Worm (Caenorhabditis elegans) whole organism, L1 larva: ENCODE measurements around the gene T25G12.11.

Experiments
- C16A3.4 ChIP-seq: fragments of 150-350 bp; optimal IDR thresholded peaks from 2 replicates; lab custom pipeline; 2014; ENCODE audit warnings: missing biosample characterization, missing genetic modification characterization
- F16B12.6 ChIP-seq: fragments of 150-350 bp; optimal IDR thresholded peaks from 2 replicates; lab custom pipeline; 2014; ENCODE audit warnings: missing biosample characterization, missing genetic modification characterization
- ama-1 ChIP-seq: fragments of 150-350 bp; optimal IDR thresholded peaks from 2 replicates; lab custom pipeline; 2014
- ceh-63 ChIP-seq: fragments of 200-800 bp; sonication (Bioruptor generic); optimal IDR thresholded peaks from 2 replicates; lab custom pipeline; 2018; ENCODE audit warnings: mild to moderate bottlenecking, missing genetic modification characterization, missing compliant biosample characterization
- ceh-88 ChIP-seq: fragments of 200-800 bp; sonication (Bioruptor generic); IDR thresholded peaks from 2 replicates; pipeline ENCODE4 v1.3.6; 2022; ENCODE audit warnings: missing genetic modification characterization, missing compliant biosample characterization
- ceh-90 ChIP-seq: sonication (generic microtip); optimal IDR thresholded peaks from 2 replicates; lab custom pipeline; 2016; ENCODE audit warnings: missing genetic modification characterization, missing compliant biosample characterization
- ces-1 ChIP-seq: fragments of 150-350 bp; optimal IDR thresholded peaks from 2 replicates; lab custom pipeline; 2014; ENCODE audit warnings: missing biosample characterization, missing genetic modification reagents, missing genetic modification characterization
- dpl-1 ChIP-seq, 3 experiments: fragments of 150-350 bp in 2 of 3; sonication (generic microtip) in 1 of 3; optimal IDR thresholded peaks; 2 replicates each; lab custom pipeline; 2014 to 2017; ENCODE audit warnings: missing biosample characterization in 3 of 3, missing genetic modification characterization in 3 of 3, missing genetic modification reagents in 3 of 3
- efl-1 ChIP-seq, 4 experiments: fragments of 150-350 bp; optimal IDR thresholded peaks in 3 of 4; peaks in 1 of 4; 1 replicate in 1 of 4; 2 replicates in 3 of 4; lab custom pipeline; 2014; ENCODE audit warnings: missing biosample characterization in 2 of 4, missing genetic modification characterization in 2 of 4, missing genetic modification reagents in 2 of 4
- egl-13 ChIP-seq: sonication (generic microtip); optimal IDR thresholded peaks from 2 replicates; lab custom pipeline; 2016; ENCODE audit warnings: missing genotype, missing genetic modification reagents, missing genetic modification characterization, missing compliant biosample characterization
- egl-27 ChIP-seq, 2 experiments: fragments of 150-350 bp in 1 of 2; sonication (generic microtip); optimal IDR thresholded peaks; 3 replicates each; lab custom pipeline; 2017 to 2018; ENCODE audit warnings: missing biosample characterization in 2 of 2, missing genetic modification characterization in 2 of 2, missing genetic modification reagents in 2 of 2
- elt-2 ChIP-seq: sonication (generic microtip); optimal IDR thresholded peaks from 2 replicates; lab custom pipeline; 2016; ENCODE audit warnings: missing genetic modification characterization, mild to moderate bottlenecking, inconsistent platforms, missing compliant biosample characterization, missing genetic modification reagents
- elt-3 ChIP-seq, 6 experiments: fragments of 150-350 bp in 1 of 6; sonication (generic microtip); optimal IDR thresholded peaks; 2 replicates each; lab custom pipeline; 2017 to 2018; ENCODE audit warnings: missing biosample characterization in 6 of 6, missing genetic modification characterization in 6 of 6, inconsistent platforms in 1 of 6
- grh-1 ChIP-seq: fragments of 200-800 bp; sonication (Bioruptor generic); IDR thresholded peaks from 2 replicates; pipeline ENCODE4 v1.3.6; 2022; ENCODE audit warnings: missing genetic modification reagents, missing genetic modification characterization, missing compliant biosample characterization
- hpl-2 ChIP-seq: fragments of 150-350 bp; optimal IDR thresholded peaks from 2 replicates; lab custom pipeline; 2014; ENCODE audit warnings: missing biosample characterization, missing genetic modification reagents, missing genetic modification characterization
- lin-13 ChIP-seq: fragments of 150-350 bp; optimal IDR thresholded peaks from 2 replicates; lab custom pipeline; 2014; ENCODE audit warnings: missing biosample characterization, missing genetic modification reagents, missing genetic modification characterization
- lin-14 ChIP-seq: fragments of 200-800 bp; sonication (Bioruptor generic); optimal IDR thresholded peaks from 2 replicates; lab custom pipeline; 2018; ENCODE audit warnings: mild to moderate bottlenecking, missing genetic modification characterization, moderate library complexity, missing compliant biosample characterization
- lin-35 ChIP-seq, 2 experiments: fragments of 150-350 bp; optimal IDR thresholded peaks; 2 replicates each; lab custom pipeline; 2014; ENCODE audit warnings: missing biosample characterization in 2 of 2, missing genetic modification characterization in 2 of 2, missing genetic modification reagents in 2 of 2
- lin-39 ChIP-seq: fragments of 150-350 bp; optimal IDR thresholded peaks from 2 replicates; lab custom pipeline; 2014; ENCODE audit warnings: missing biosample characterization, missing genetic modification reagents, missing genetic modification characterization
- lsy-2 ChIP-seq, 2 experiments: fragments of 150-350 bp; optimal IDR thresholded peaks; 2 replicates each; lab custom pipeline; 2014; ENCODE audit warnings: missing biosample characterization in 2 of 2, missing genetic modification characterization in 2 of 2
- mdl-1 ChIP-seq, 2 experiments: fragments of 150-350 bp; optimal IDR thresholded peaks; 2 replicates each; lab custom pipeline; 2014 to 2017; ENCODE audit warnings: missing biosample characterization in 2 of 2, missing genetic modification characterization in 2 of 2, inconsistent platforms in 1 of 2
- nhr-11 ChIP-seq: fragments of 150-350 bp; optimal IDR thresholded peaks from 2 replicates; lab custom pipeline; 2014; ENCODE audit warnings: missing biosample characterization, missing genetic modification characterization
- nhr-19 ChIP-seq: fragments of 200-800 bp; sonication (Bioruptor generic); conservative IDR thresholded peaks from 2 replicates; pipeline ENCODE4 v1.3.6; 2022; ENCODE audit warnings: missing genetic modification characterization, missing compliant biosample characterization
- nhr-237 ChIP-seq: fragments of 150-350 bp; optimal IDR thresholded peaks from 2 replicates; lab custom pipeline; 2014; ENCODE audit warnings: missing biosample characterization, missing genetic modification characterization
- nhr-28 ChIP-seq: fragments of 150-350 bp; optimal IDR thresholded peaks from 2 replicates; lab custom pipeline; 2014; ENCODE audit warnings: missing biosample characterization, missing genetic modification characterization
- nhr-47 ChIP-seq: sonication (generic microtip); optimal IDR thresholded peaks from 2 replicates; lab custom pipeline; 2016; ENCODE audit warnings: mild to moderate bottlenecking, missing genetic modification characterization, moderate library complexity, missing compliant biosample characterization
- nhr-71 ChIP-seq: sonication (generic microtip); optimal IDR thresholded peaks from 2 replicates; lab custom pipeline; 2016; ENCODE audit warnings: mild to moderate bottlenecking, missing genetic modification characterization, moderate library complexity, missing compliant biosample characterization
- nhr-76 ChIP-seq: sonication (generic microtip); optimal IDR thresholded peaks from 2 replicates; lab custom pipeline; 2017; ENCODE audit warnings: missing biosample characterization, missing genetic modification characterization
- nhr-90 ChIP-seq: sonication (generic microtip); optimal IDR thresholded peaks from 2 replicates; lab custom pipeline; 2016; ENCODE audit warnings: mild to moderate bottlenecking, missing genetic modification characterization, missing compliant biosample characterization; ENCODE audit not compliant: poor library complexity
- rnt-1 ChIP-seq: sonication (generic microtip); optimal IDR thresholded peaks from 2 replicates; lab custom pipeline; 2016; ENCODE audit warnings: mild to moderate bottlenecking, missing genetic modification characterization, moderate library complexity, missing compliant biosample characterization
- skn-1 ChIP-seq: fragments of 150-350 bp; optimal IDR thresholded peaks from 2 replicates; lab custom pipeline; 2014; ENCODE audit warnings: missing biosample characterization, missing genetic modification characterization
- sox-4 ChIP-seq: sonication (generic microtip); optimal IDR thresholded peaks from 2 replicates; lab custom pipeline; 2016; ENCODE audit warnings: missing genetic modification characterization, missing compliant biosample characterization
- sptf-1 ChIP-seq: fragments of 150-350 bp; optimal IDR thresholded peaks from 2 replicates; lab custom pipeline; 2014; ENCODE audit warnings: missing biosample characterization, missing genetic modification characterization
- sup-37 ChIP-seq: fragments of 200-800 bp; sonication (Bioruptor generic); optimal IDR thresholded peaks from 2 replicates; lab custom pipeline; 2018; ENCODE audit warnings: mild to moderate bottlenecking, missing genetic modification characterization, missing compliant biosample characterization
- tlp-1 ChIP-seq: fragments of 150-350 bp; optimal IDR thresholded peaks from 2 replicates; lab custom pipeline; 2014; ENCODE audit warnings: missing biosample characterization, missing genetic modification characterization
- unc-130 ChIP-seq: fragments of 150-350 bp; optimal IDR thresholded peaks from 2 replicates; lab custom pipeline; 2017; ENCODE audit warnings: missing biosample characterization, missing genetic modification characterization, inconsistent platforms
- unc-30 ChIP-seq: sonication (generic microtip); optimal IDR thresholded peaks from 2 replicates; lab custom pipeline; 2017; ENCODE audit warnings: missing biosample characterization, missing genetic modification characterization
- unc-86 ChIP-seq: sonication (generic microtip); optimal IDR thresholded peaks from 2 replicates; lab custom pipeline; 2016; ENCODE audit warnings: missing genetic modification characterization, missing compliant biosample characterization
- vab-15 ChIP-seq: sonication (generic microtip); optimal IDR thresholded peaks from 2 replicates; lab custom pipeline; 2017; ENCODE audit warnings: missing genotype, mild to moderate bottlenecking, missing genetic modification characterization, missing compliant biosample characterization
- ztf-4 ChIP-seq: fragments of 150-350 bp; optimal IDR thresholded peaks from 2 replicates; lab custom pipeline; 2014; ENCODE audit warnings: missing biosample characterization, missing genetic modification characterization

The T25G12.11 gene

ce11 chrX:17235749-17236561 is 1.4 kb downstream of the T25G12.11 start, which contains the start of gene dhs-30:
dhs-30 (minus strand) TSS chrX:17235838.
- no peak for TF ChIP-seq elt-3 (tag; optimal IDR thresholded peaks at IDR 0.05; lab: Kevin White, UChicago)
- TF ChIP-seq nhr-28 (tag; lab: Kevin White, UChicago) = no peak
- TF ChIP-seq sptf-1 = no peak
- no peak for TF ChIP-seq F16B12.6 (tag; lab: Kevin White, UChicago)
- TF ChIP-seq egl-13 (tag; lab: Kevin White, UChicago) = no peak
- TF ChIP-seq nhr-11 (tag; lab: Kevin White, UChicago) = no peak
- TF ChIP-seq nhr-47 = no peak
- no peak for TF ChIP-seq ama-1
- TF ChIP-seq ces-1 (GFP tag; lab: Kevin White, UChicago) = no peak
- TF ChIP-seq rnt-1 (tag; lab: Kevin White, UChicago) = no peak
- no peak for TF ChIP-seq egl-27 (tag; optimal IDR thresholded peaks at IDR 0.05; lab: Kevin White, UChicago)
- TF ChIP-seq skn-1 (tag; lab: Kevin White, UChicago) = no peak
- TF ChIP-seq unc-86 (tag; lab: Kevin White, UChicago) = no peak
- TF ChIP-seq elt-2 (tag; lab: Kevin White, UChicago) = peak; percentile 2
- TF ChIP-seq sup-37 (GFP tag; lab: Kevin White, UChicago) = no peak
- TF ChIP-seq nhr-90 = no peak
- TF ChIP-seq lin-14 (GFP tag; lab: Kevin White, UChicago) = no peak
- TF ChIP-seq ztf-4 (tag; lab: Kevin White, UChicago) = no peak
- no peak for TF ChIP-seq nhr-71 (tag; lab: Kevin White, UChicago)
- no peak for TF ChIP-seq sox-4
- no peak for TF ChIP-seq efl-1 (optimal IDR thresholded peaks at IDR 0.05; lab: Kevin White, UChicago)
- TF ChIP-seq efl-1 (GFP tag; optimal IDR thresholded peaks at IDR 0.05 in 1 of 2; lab: Kevin White, UChicago) = no peak
- TF ChIP-seq ceh-63 (GFP tag; lab: Kevin White, UChicago) = no peak
- no peak for TF ChIP-seq unc-30 (tag; lab: Kevin White, UChicago)
- TF ChIP-seq lsy-2 (tag; optimal IDR thresholded peaks at IDR 0.05; lab: Kevin White, UChicago) = no peak
- peak; percentile 22 for TF ChIP-seq C16A3.4
- no peak for TF ChIP-seq hpl-2 (GFP tag; lab: Kevin White, UChicago)
- TF ChIP-seq dpl-1 (GFP tag; optimal IDR thresholded peaks at IDR 0.05; lab: Kevin White, UChicago) = peak in 1 of 3 experiments; percentile 18
- TF ChIP-seq mdl-1 (tag; optimal IDR thresholded peaks at IDR 0.05; lab: Kevin White, UChicago) = no peak
- peak in 1 of 2 experiments; percentile 10 for TF ChIP-seq lin-35 (GFP tag; optimal IDR thresholded peaks at IDR 0.05; lab: Kevin White, UChicago)
- peak; percentile 42 for TF ChIP-seq nhr-19 (GFP tag; lab: Robert Waterston, UW)
- no peak for TF ChIP-seq nhr-76 (tag; lab: Kevin White, UChicago)
- TF ChIP-seq grh-1 (GFP tag; lab: Robert Waterston, UW) = no peak
- TF ChIP-seq nhr-237 (tag; lab: Kevin White, UChicago) = no peak
- TF ChIP-seq lin-39 (tag; lab: Kevin White, UChicago) = no peak

- TF ChIP-seq ama-1 = no peak
- no peak for TF ChIP-seq unc-130 (tag; lab: Kevin White, UChicago)
- TF ChIP-seq lsy-2 (tag; optimal IDR thresholded peaks at IDR 0.05; lab: Kevin White, UChicago) = no peak
- TF ChIP-seq elt-3 (tag; optimal IDR thresholded peaks at IDR 0.05; lab: Kevin White, UChicago) = no peak
- TF ChIP-seq tlp-1 (tag; lab: Kevin White, UChicago) = no peak
- TF ChIP-seq vab-15 = no peak
- TF ChIP-seq ceh-88 (GFP tag; lab: Robert Waterston, UW) = no peak
- no peak for TF ChIP-seq skn-1 (tag; lab: Kevin White, UChicago)
- TF ChIP-seq lin-13 = no peak
- TF ChIP-seq nhr-76 (tag; lab: Kevin White, UChicago) = no peak
- TF ChIP-seq ceh-90 (tag; lab: Kevin White, UChicago) = no peak
- TF ChIP-seq nhr-71 (tag; lab: Kevin White, UChicago) = no peak
Observed at ce11 chrX:17234988-17235387, 2.4 kb downstream of the T25G12.11 start.
